Worm (Caenorhabditis elegans): Measurements from ENCODE around the gene D1022.3.
"Not testable (repeated sequence)": the region's sequence is repeated elsewhere in the genome, so short reads cannot be mapped to it uniquely, and the experiment has no call there.

The D1022.3 gene

ce11 chrII:7434958-7435357, 21.1 kb downstream of the D1022.3 start, which contains the start of gene K02A2.1:
K02A2.1 (plus strand) TSS chrII:7435258.
- not testable (repeated sequence) for TF ChIP-seq dao-5, him-1, W03F9.2 (tag; optimal IDR thresholded peaks at IDR 0.05)

DNA sequence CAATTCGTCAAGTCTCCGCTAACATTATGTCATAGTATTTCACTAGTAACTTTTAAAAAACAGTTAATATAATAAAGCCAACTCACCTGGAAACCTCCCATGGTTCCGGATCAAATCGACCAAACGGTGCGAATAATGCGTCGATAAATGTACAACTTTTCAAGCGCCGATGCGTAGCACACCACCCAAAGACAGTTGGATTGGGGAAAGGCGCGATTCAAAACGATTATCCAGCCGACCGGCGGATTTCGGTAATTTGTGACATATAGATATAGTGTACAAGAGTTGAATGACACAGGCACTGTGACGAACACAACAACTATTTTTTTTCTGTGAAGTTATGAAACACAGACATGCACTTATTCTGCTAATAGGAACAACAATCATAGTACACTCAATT, 21.9 kb downstream of the D1022.3 start, which contains the start of gene kcc-3:
TSS of gene kcc-3 (minus strand) at position 101 of the 400 bp plus-strand sequence.
- no peak for TF ChIP-seq W03F9.2 (tag; optimal IDR thresholded peaks at IDR 0.05)
- TF ChIP-seq dao-5 (tag; optimal IDR thresholded peaks at IDR 0.05), result no peak
- no peak for TF ChIP-seq him-1 (tag; optimal IDR thresholded peaks at IDR 0.05)

DNA sequence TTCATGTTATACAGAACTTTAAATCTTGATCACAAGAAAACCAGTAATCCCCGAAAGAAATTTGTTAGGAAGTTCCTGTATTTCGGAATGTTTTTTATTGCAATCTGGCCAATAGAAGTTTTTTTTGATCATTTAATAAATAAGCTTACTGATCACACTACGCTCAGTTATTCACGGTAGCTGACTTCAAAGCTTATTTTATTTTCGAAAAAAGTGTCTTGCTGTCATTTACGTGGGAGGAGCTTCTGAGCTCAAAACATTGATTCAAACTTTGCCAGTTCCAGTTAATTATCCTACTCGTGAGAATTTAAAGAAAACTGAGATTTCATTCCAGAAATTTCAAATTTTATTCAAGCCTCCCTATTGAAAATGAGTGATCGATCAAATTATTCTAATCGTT, 23.8 kb downstream of the D1022.3 start, which contains the start of gene srd-54:
TSS of gene srd-54 (plus strand) at position 301 of the 400 bp plus-strand sequence.
- TF ChIP-seq W03F9.2 (tag; optimal IDR thresholded peaks at IDR 0.05) (no peak), dao-5 (tag; optimal IDR thresholded peaks at IDR 0.05) (no peak), him-1 (tag; optimal IDR thresholded peaks at IDR 0.05) (no peak)

ce11 chrII:7420796-7421386, 35.2 kb downstream of the D1022.3 start:
- TF ChIP-seq dao-5 (tag; optimal IDR thresholded peaks at IDR 0.05) (no peak), W03F9.2 (tag; optimal IDR thresholded peaks at IDR 0.05) (no peak), him-1 (tag; optimal IDR thresholded peaks at IDR 0.05) (no peak)

ce11 chrII:7420157-7420556, 35.9 kb downstream of the D1022.3 start:
- TF ChIP-seq dao-5 (tag; optimal IDR thresholded peaks at IDR 0.05) (no peak), W03F9.2 (tag; optimal IDR thresholded peaks at IDR 0.05) (no peak)

- TF ChIP-seq him-1 (tag; optimal IDR thresholded peaks at IDR 0.05) (no peak), W03F9.2 (tag; optimal IDR thresholded peaks at IDR 0.05) (no peak), dao-5 (tag; optimal IDR thresholded peaks at IDR 0.05) (no peak)
These were observed 36.5 kb downstream of the D1022.3 start for ce11 chrII:7419563-7419962.

ce11 chrII:7413764-7414163, 42.3 kb downstream of the D1022.3 start:
- TF ChIP-seq W03F9.2 (tag; optimal IDR thresholded peaks at IDR 0.05), result no peak
- no peak for TF ChIP-seq him-1 (tag; optimal IDR thresholded peaks at IDR 0.05)
- no peak for TF ChIP-seq dao-5 (tag; optimal IDR thresholded peaks at IDR 0.05)

DNA sequence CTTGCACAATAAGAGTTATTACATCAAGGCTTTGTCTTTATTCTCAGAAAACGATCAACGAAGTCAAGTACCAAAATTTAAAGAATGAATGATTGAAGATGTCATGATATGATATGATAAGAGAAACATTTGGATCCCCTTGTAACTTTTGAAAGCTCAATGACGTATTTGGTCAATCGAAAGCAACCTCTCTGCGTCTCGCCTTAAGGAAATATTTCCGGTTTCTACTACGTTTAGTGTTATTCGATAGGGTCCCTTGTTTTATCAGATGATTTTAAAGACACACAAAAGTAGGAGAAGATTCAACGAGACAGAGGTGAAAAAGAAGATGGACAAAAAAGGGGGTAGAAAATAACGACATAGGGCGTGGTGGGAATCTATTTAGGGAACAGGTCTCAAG, 42.8 kb downstream of the D1022.3 start:
- TF ChIP-seq dao-5 (tag; optimal IDR thresholded peaks at IDR 0.05) (no peak), W03F9.2 (tag; optimal IDR thresholded peaks at IDR 0.05) (no peak), him-1 (tag; optimal IDR thresholded peaks at IDR 0.05) (no peak)

- TF ChIP-seq W03F9.2 (tag; optimal IDR thresholded peaks at IDR 0.05), result no peak
- no peak for TF ChIP-seq dao-5 (tag; optimal IDR thresholded peaks at IDR 0.05)
- TF ChIP-seq him-1 (tag; optimal IDR thresholded peaks at IDR 0.05), result no peak
These were observed 44.2 kb downstream of the D1022.3 start, which contains the start of gene K02A2.5 for ce11 chrII:7411930-7412329. K02A2.5 (minus strand) TSS chrII:7412030.

ce11 chrII:7408192-7408591, 47.9 kb downstream of the D1022.3 start, which contains the start of gene srd-55:
srd-55 (plus strand) TSS chrII:7408492.
- no peak for TF ChIP-seq him-1 (tag; optimal IDR thresholded peaks at IDR 0.05)
- no peak for TF ChIP-seq dao-5 (tag; optimal IDR thresholded peaks at IDR 0.05)

DNA sequence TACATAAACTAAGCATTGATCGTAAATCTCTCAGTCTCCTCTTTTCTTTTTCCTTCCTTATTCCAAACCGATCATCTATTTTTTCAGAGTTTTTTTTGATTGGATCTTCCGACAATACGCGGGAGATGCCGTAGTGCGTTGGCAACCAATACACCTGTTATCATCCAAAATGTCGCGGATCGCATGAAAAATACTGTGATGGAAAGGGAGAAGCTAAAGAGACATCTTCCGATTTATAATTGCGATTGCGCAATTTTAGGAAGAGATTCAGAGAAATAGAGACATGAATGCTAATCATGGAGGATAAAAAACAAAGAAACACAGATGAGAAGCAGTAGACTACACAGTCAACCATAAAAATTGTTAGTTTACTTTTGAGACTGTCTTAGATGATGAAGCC, 49.6 kb downstream of the D1022.3 start:
- no peak for TF ChIP-seq W03F9.2 (tag; optimal IDR thresholded peaks at IDR 0.05)
- no peak for TF ChIP-seq him-1 (tag; optimal IDR thresholded peaks at IDR 0.05)
- TF ChIP-seq dao-5 (tag; optimal IDR thresholded peaks at IDR 0.05), result no peak

DNA sequence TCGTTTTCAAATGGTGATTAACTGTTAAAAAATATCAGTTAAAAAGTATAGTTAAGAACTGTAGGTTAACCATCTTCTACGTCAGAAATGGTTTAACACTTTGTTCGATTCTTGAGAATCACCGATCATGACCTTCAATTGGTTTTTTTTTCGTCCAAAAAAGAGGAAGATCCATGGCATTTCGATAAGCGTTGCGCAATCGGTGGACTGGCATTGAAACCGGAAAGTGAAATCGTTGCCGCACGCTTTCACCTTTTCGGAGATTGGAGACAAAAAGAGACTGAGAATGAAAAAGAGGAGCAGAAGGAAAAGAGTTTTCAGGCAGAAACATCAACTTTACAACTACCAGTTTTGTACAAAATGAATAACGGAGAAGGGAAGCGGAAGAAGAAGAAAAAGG, 50.8 kb downstream of the D1022.3 start:
- TF ChIP-seq dao-5 (tag; optimal IDR thresholded peaks at IDR 0.05) (no peak), him-1 (tag; optimal IDR thresholded peaks at IDR 0.05) (no peak), W03F9.2 (tag; optimal IDR thresholded peaks at IDR 0.05) (no peak)

Data from whole organism, L4/young adult.